Fruit fly (Drosophila melanogaster) whole organism, embryonic: ENCODE results near the gene eIF1.
A peak's percentile ranks its signal among the peaks of the same experiment; 100 is the strongest.

Experiments
- Adf1 ChIP-seq: fragments of 200-800 bp; sonication (Bioruptor generic); IDR thresholded peaks from 2 replicates; pipeline ENCODE4 v1.3.6; 2022; ENCODE audit warnings: missing biosample characterization, missing genetic modification characterization
- Bgb ChIP-seq: fragments of 200-800 bp; sonication (Bioruptor generic); IDR thresholded peaks from 2 replicates; pipeline ENCODE4 v1.3.6; 2022; ENCODE audit warnings: missing biosample characterization, missing genetic modification characterization; ENCODE audit not compliant: partially characterized antibody
- CG10543 ChIP-seq: fragments of 200-800 bp; sonication (Bioruptor generic); optimal IDR thresholded peaks from 3 replicates; lab custom pipeline; 2017; ENCODE audit warnings: missing biosample characterization, mild to moderate bottlenecking, missing genetic modification characterization, moderate library complexity
- CG11085 ChIP-seq: fragments of 200-800 bp; sonication (Bioruptor generic); IDR thresholded peaks from 2 replicates; pipeline ENCODE4 v1.3.6; 2022; ENCODE audit warnings: missing biosample characterization, missing genetic modification characterization
- CG11696 ChIP-seq: fragments of 200-800 bp; sonication (Bioruptor generic); IDR thresholded peaks from 2 replicates; pipeline ENCODE4 v1.3.6; 2022; ENCODE audit warnings: missing biosample characterization, missing genetic modification characterization
- CG14710 ChIP-seq: fragments of 200-800 bp; sonication (Bioruptor generic); optimal IDR thresholded peaks from 3 replicates; lab custom pipeline; 2019; ENCODE audit warnings: missing biosample characterization, mild to moderate bottlenecking, missing genetic modification characterization, moderate library complexity
- CG14860 ChIP-seq: fragments of 200-800 bp; sonication (Bioruptor generic); IDR thresholded peaks from 3 replicates; pipeline ENCODE4 v1.3.6; 2022; ENCODE audit warnings: missing biosample characterization, missing genetic modification characterization; ENCODE audit not compliant: partially characterized antibody
- CG17328 ChIP-seq: fragments of 200-800 bp; sonication (Bioruptor generic); IDR thresholded peaks from 2 replicates; pipeline ENCODE4 v1.3.6; 2022; ENCODE audit warnings: missing biosample characterization, missing genetic modification characterization
- CG1792 ChIP-seq: fragments of 200-800 bp; sonication (Bioruptor generic); optimal IDR thresholded peaks from 2 replicates; lab custom pipeline; 2016; ENCODE audit warnings: missing biosample characterization, missing genetic modification characterization
- CG31365 ChIP-seq: fragments of 200-800 bp; sonication (Bioruptor generic); optimal IDR thresholded peaks from 2 replicates; lab custom pipeline; 2018; ENCODE audit warnings: missing biosample characterization, mild to moderate bottlenecking, missing genetic modification characterization
- CG34422 ChIP-seq: fragments of 200-800 bp; sonication (Bioruptor generic); IDR thresholded peaks from 3 replicates; pipeline ENCODE4 v1.3.6; 2022; ENCODE audit warnings: missing biosample characterization, missing genetic modification characterization
- CG3995 ChIP-seq: fragments of 200-800 bp; sonication (Bioruptor generic); optimal IDR thresholded peaks from 3 replicates; lab custom pipeline; 2016; ENCODE audit warnings: missing biosample characterization, missing genetic modification characterization
- CG4328 ChIP-seq: fragments of 200-800 bp; sonication (Bioruptor generic); optimal IDR thresholded peaks from 3 replicates; lab custom pipeline; 2017; ENCODE audit warnings: missing biosample characterization, missing genetic modification reagents, missing genetic modification characterization
- CG43689 ChIP-seq: fragments of 200-800 bp; sonication (Bioruptor generic); IDR thresholded peaks from 2 replicates; pipeline ENCODE4 v1.3.6; 2022; ENCODE audit warnings: missing biosample characterization, missing genetic modification characterization
- CG4820 ChIP-seq: fragments of 200-800 bp; sonication (Bioruptor generic); optimal IDR thresholded peaks from 3 replicates; lab custom pipeline; 2016; ENCODE audit warnings: missing biosample characterization, missing genetic modification characterization
- CG7839 ChIP-seq: fragments of 200-800 bp; sonication (Bioruptor generic); optimal IDR thresholded peaks from 3 replicates; lab custom pipeline; 2018; ENCODE audit warnings: missing biosample characterization, mild to moderate bottlenecking, missing genetic modification characterization, moderate library complexity
- Ets65A ChIP-seq: fragments of 200-800 bp; sonication (Bioruptor generic); peaks from one replicate; lab custom pipeline; 2016; ENCODE audit warnings: missing biosample characterization, missing genetic modification characterization
- H15 ChIP-seq: fragments of 200-800 bp; sonication (Bioruptor generic); IDR thresholded peaks from 3 replicates; pipeline ENCODE4 v1.3.6; 2022; ENCODE audit warnings: missing biosample characterization, missing genetic modification characterization
- HHEX ChIP-seq: fragments of 200-800 bp; sonication (Bioruptor generic); optimal IDR thresholded peaks from 3 replicates; lab custom pipeline; 2017; ENCODE audit warnings: missing biosample characterization, mild to moderate bottlenecking, missing genetic modification characterization, missing genetic modification reagents
- HLHmδ ChIP-seq: fragments of 200-800 bp; sonication (Bioruptor generic); optimal IDR thresholded peaks from 2 replicates; lab custom pipeline; 2018; ENCODE audit warnings: missing biosample characterization, mild to moderate bottlenecking, missing genetic modification characterization, moderate library complexity
- Hmr ChIP-seq: fragments of 200-800 bp; sonication (Bioruptor generic); optimal IDR thresholded peaks from 3 replicates; lab custom pipeline; 2017; ENCODE audit warnings: mild to moderate bottlenecking, missing biosample characterization, missing genetic modification reagents, missing genetic modification characterization
- Hr3 ChIP-seq: fragments of 200-800 bp; sonication (Bioruptor generic); optimal IDR thresholded peaks from 3 replicates; lab custom pipeline; 2016; ENCODE audit warnings: missing biosample characterization, missing genetic modification characterization
- Hsf ChIP-seq: fragments of 200-800 bp; sonication (Bioruptor generic); optimal IDR thresholded peaks from 3 replicates; lab custom pipeline; 2016; ENCODE audit warnings: missing biosample characterization, missing genetic modification characterization
- Kr ChIP-seq: fragments of 200-800 bp; sonication (Bioruptor generic); optimal IDR thresholded peaks from 2 replicates; lab custom pipeline; 2017; ENCODE audit warnings: missing biosample characterization, mild to moderate bottlenecking, missing genetic modification characterization
- Lhr ChIP-seq: fragments of 200-800 bp; sonication (Bioruptor generic); optimal IDR thresholded peaks from 3 replicates; lab custom pipeline; 2017; ENCODE audit warnings: mild to moderate bottlenecking, missing biosample characterization, missing genetic modification reagents, missing genetic modification characterization
- Spps ChIP-seq: fragments of 200-800 bp; sonication (Bioruptor generic); optimal IDR thresholded peaks from 2 replicates; lab custom pipeline; 2018; ENCODE audit warnings: missing biosample characterization, mild to moderate bottlenecking, missing genetic modification characterization
- YL-1 ChIP-seq: fragments of 200-800 bp; sonication (Bioruptor generic); optimal IDR thresholded peaks from 3 replicates; lab custom pipeline; 2017; ENCODE audit warnings: missing biosample characterization, mild to moderate bottlenecking, missing genetic modification characterization
- bcd ChIP-seq: fragments of 200-800 bp; sonication (Bioruptor generic); optimal IDR thresholded peaks from 2 replicates; lab custom pipeline; 2017; ENCODE audit warnings: missing biosample characterization, mild to moderate bottlenecking, missing genetic modification characterization
- cg ChIP-seq: fragments of 200-800 bp; sonication (Bioruptor generic); optimal IDR thresholded peaks from 3 replicates; lab custom pipeline; 2019; ENCODE audit warnings: missing biosample characterization, mild to moderate bottlenecking, missing genetic modification characterization, moderate library complexity
- ci ChIP-seq: fragments of 200-800 bp; sonication (Bioruptor generic); IDR thresholded peaks from 3 replicates; pipeline ENCODE4 v1.3.6; 2022; ENCODE audit warnings: missing biosample characterization, missing genetic modification characterization
- danr ChIP-seq: fragments of 200-800 bp; sonication (Bioruptor generic); IDR thresholded peaks from 2 replicates; pipeline ENCODE4 v1.3.6; 2022; ENCODE audit warnings: missing biosample characterization, missing genetic modification characterization
- dmrt11E ChIP-seq: fragments of 200-800 bp; sonication (Bioruptor generic); optimal IDR thresholded peaks from 3 replicates; lab custom pipeline; 2018; ENCODE audit warnings: missing biosample characterization, mild to moderate bottlenecking, missing genetic modification characterization, moderate library complexity
- ewg ChIP-seq: fragments of 200-800 bp; sonication (Bioruptor generic); optimal IDR thresholded peaks from 3 replicates; lab custom pipeline; 2017; ENCODE audit warnings: mild to moderate bottlenecking, missing biosample characterization, missing genetic modification reagents, missing genetic modification characterization
- fd64A ChIP-seq: fragments of 200-800 bp; sonication (Bioruptor generic); optimal IDR thresholded peaks from 3 replicates; lab custom pipeline; 2018; ENCODE audit warnings: missing biosample characterization, mild to moderate bottlenecking, missing genetic modification characterization
- gem ChIP-seq: fragments of 200-800 bp; sonication (Bioruptor generic); optimal IDR thresholded peaks from 2 replicates; lab custom pipeline; 2019; ENCODE audit warnings: missing biosample characterization, mild to moderate bottlenecking, missing genetic modification characterization, moderate library complexity
- gfzf ChIP-seq: fragments of 200-800 bp; sonication (Bioruptor generic); optimal IDR thresholded peaks from 2 replicates; lab custom pipeline; 2016; ENCODE audit warnings: missing biosample characterization, mild to moderate bottlenecking, missing genetic modification characterization, moderate library complexity
- grau ChIP-seq: fragments of 200-800 bp; optimal IDR thresholded peaks from 3 replicates; lab custom pipeline; 2019; ENCODE audit warnings: missing biosample characterization, mild to moderate bottlenecking, missing genetic modification characterization, moderate library complexity
- gsb-n ChIP-seq: fragments of 200-800 bp; sonication (Bioruptor generic); optimal IDR thresholded peaks from 3 replicates; lab custom pipeline; 2018; ENCODE audit warnings: missing biosample characterization, mild to moderate bottlenecking, missing genetic modification characterization
- ham ChIP-seq: fragments of 200-800 bp; sonication (Bioruptor generic); IDR thresholded peaks from 2 replicates; pipeline ENCODE4 v1.3.6; 2022; ENCODE audit warnings: missing biosample characterization, missing genetic modification characterization
- mam ChIP-seq: fragments of 200-800 bp; sonication (Bioruptor generic); optimal IDR thresholded peaks from 3 replicates; lab custom pipeline; 2016; ENCODE audit warnings: missing biosample characterization, missing genetic modification characterization
- nmo ChIP-seq: fragments of 200-800 bp; sonication (Bioruptor generic); optimal IDR thresholded peaks from 2 replicates; lab custom pipeline; 2018; ENCODE audit warnings: missing biosample characterization, mild to moderate bottlenecking, missing genetic modification characterization, moderate library complexity
- otp ChIP-seq: fragments of 200-800 bp; sonication (Bioruptor generic); IDR thresholded peaks from 3 replicates; pipeline ENCODE4, ENCODE4 v1.3.6; 2022; ENCODE audit warnings: missing biosample characterization, missing genetic modification characterization
- ranshi ChIP-seq: fragments of 200-800 bp; sonication (Bioruptor generic); IDR thresholded peaks from 2 replicates; pipeline ENCODE4 v1.3.6; 2022; ENCODE audit warnings: missing biosample characterization, missing genetic modification characterization
- sd ChIP-seq: fragments of 200-800 bp; sonication (Bioruptor generic); optimal IDR thresholded peaks from 3 replicates; lab custom pipeline; 2018; ENCODE audit warnings: missing biosample characterization, mild to moderate bottlenecking, missing genetic modification characterization, moderate library complexity
- sr ChIP-seq: fragments of 200-800 bp; sonication (Bioruptor generic); IDR thresholded peaks from 3 replicates; pipeline ENCODE4 v1.3.6; 2022; ENCODE audit warnings: missing biosample characterization, missing genetic modification characterization
- unc-4 ChIP-seq: fragments of 200-800 bp; sonication (Bioruptor generic); IDR thresholded peaks from 2 replicates; pipeline ENCODE4 v1.3.6; 2022; ENCODE audit warnings: missing biosample characterization, missing genetic modification characterization; ENCODE audit not compliant: partially characterized antibody
- usp ChIP-seq: fragments of >200 bp; optimal IDR thresholded peaks from 2 replicates; lab custom pipeline; 2017; ENCODE audit warnings: missing biosample characterization, missing genetic modification characterization
- wor ChIP-seq: fragments of 200-800 bp; sonication (Bioruptor generic); IDR thresholded peaks from 2 replicates; pipeline ENCODE4 v1.3.6; 2022; ENCODE audit warnings: missing biosample characterization, missing genetic modification characterization
- zfh1 ChIP-seq: fragments of 200-800 bp; sonication (Bioruptor generic); IDR thresholded peaks from 3 replicates; pipeline ENCODE4 v1.3.6; 2022; ENCODE audit warnings: missing biosample characterization, missing genetic modification characterization

eIF1 gene

DNA sequence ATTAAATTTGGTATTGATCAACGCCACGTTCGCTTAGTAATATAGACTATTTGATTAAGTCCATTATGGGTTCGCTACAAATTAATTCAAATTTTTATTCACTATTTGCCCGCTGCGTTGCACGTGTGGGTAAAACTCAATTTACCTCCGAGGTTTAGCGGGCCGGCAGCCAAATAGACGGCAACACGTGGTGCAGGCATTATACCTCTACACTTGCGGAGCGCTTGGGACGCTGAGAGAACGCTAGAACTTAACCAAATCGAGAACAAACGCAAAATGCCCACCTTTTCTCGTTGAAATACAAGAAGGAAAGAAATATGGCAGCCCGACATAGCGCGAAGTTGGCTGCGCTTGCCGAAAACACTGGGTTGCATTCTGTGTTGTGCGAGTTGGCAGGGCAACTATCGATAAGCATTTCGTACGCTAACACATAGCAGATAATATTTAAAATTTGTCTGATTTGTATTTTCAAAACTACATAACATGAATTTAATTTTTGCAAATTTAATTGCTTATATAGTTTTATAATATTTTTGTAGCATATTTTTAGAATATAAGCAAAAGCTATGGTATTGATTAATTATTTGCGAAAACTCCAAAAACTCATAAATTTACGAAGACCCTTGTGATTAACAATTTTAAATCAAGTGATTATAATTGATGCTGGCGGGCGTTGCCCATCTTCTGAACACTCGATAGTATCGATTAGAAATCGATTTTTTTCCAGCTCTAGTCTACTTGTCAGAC is at the start of gene eIF1, which contains the start of gene RpL28 (continued):
- TF ChIP-seq zfh1 (GFP tag; lab: Robert Waterston, UW) (peak; percentile 93), Hmr (GFP tag; lab: Kevin White, UChicago) (peak; percentile 96), ranshi (GFP tag; lab: Robert Waterston, UW) (peak; percentile 87), HLHmδ (peak; percentile 99), CG17328 (peak; percentile 91), otp (GFP tag; lab: Robert Waterston, UW) (peak; percentile 94), Hsf (GFP tag; lab: Kevin White, UChicago) (peak; percentile 94), unc-4 (GFP tag; lab: Robert Waterston, UW) (peak; percentile 81; the same call in 1 of the 2 replicates), Adf1 (GFP tag; lab: Robert Waterston, UW) (peak; percentile 58), HHEX (GFP tag; lab: Kevin White, UChicago) (peak; percentile 95), gfzf (GFP tag; lab: Kevin White, UChicago) (peak; percentile 31), Bgb (peak; percentile 76), CG14860 (peak; percentile 60; the same call in 2 of the 3 replicates), fd64A (peak; percentile 89), cg (GFP tag; lab: Kevin White, UChicago) (no peak), Spps (peak; percentile 36), Hr3 (GFP tag; lab: Kevin White, UChicago) (peak; percentile 82), dmrt11E (tag; lab: Kevin White, UChicago) (peak; percentile 87), mam (peak; percentile 82), grau (tag; lab: Kevin White, UChicago) (peak; percentile 83), CG11696 (peak; percentile 62), nmo (GFP tag; lab: Kevin White, UChicago) (peak; percentile 90), usp (GFP tag; lab: Kevin White, UChicago) (no peak), CG31365 (tag; lab: Kevin White, UChicago) (peak; percentile 83), ewg (GFP tag; lab: Kevin White, UChicago) (peak; percentile 84), Ets65A (GFP tag; lab: Kevin White, UChicago) (peak; percentile 99), CG1792 (peak; percentile 81), sr (peak; percentile 89), CG14710 (tag; lab: Kevin White, UChicago) (peak; percentile 95), bcd (GFP tag; lab: Kevin White, UChicago) (peak; percentile 97), Lhr (GFP tag; lab: Kevin White, UChicago) (peak; percentile 94), ci (GFP tag; lab: Robert Waterston, UW) (peak; percentile 97), sd (tag; lab: Kevin White, UChicago) (no peak), CG4328 (GFP tag; lab: Kevin White, UChicago) (peak; percentile 92), CG34422 (GFP tag; lab: Robert Waterston, UW) (peak; percentile 84), YL-1 (GFP tag; lab: Kevin White, UChicago) (peak; percentile 98), CG3995 (GFP tag; lab: Kevin White, UChicago) (peak; percentile 87), H15 (peak; percentile 79), danr (0 out of 2 replicates have a peak, but pooled peaks have one; percentile 28), gem (no peak), ham (GFP tag; lab: Robert Waterston, UW) (peak; percentile 52; the same call in 1 of the 2 replicates), wor (GFP tag; lab: Robert Waterston, UW) (peak; percentile 63), CG11085 (GFP tag; lab: Robert Waterston, UW) (peak; percentile 87), CG10543 (peak; percentile 96), CG4820 (GFP tag; lab: Kevin White, UChicago) (peak; percentile 82), gsb-n (peak; percentile 52), CG43689 (GFP tag; lab: Robert Waterston, UW) (peak; percentile 83), CG7839 (tag; lab: Kevin White, UChicago) (peak; percentile 84), Kr (peak; percentile 88)
